Worm (Caenorhabditis elegans): ENCODE data around the gene pck-1.

Gene pck-1

ce11 chrIII:87183-87582, 21.1 kb upstream of the pck-1 start, which contains the start of the genes F54C4.4 and mrpl-40:
Gene F54C4.4 (minus strand): TSS chrIII:87381.
Gene mrpl-40 (plus strand): TSS chrIII:87559.
- TF ChIP-seq nhr-43 (tag; optimal IDR thresholded peaks at IDR 0.05; ENCODE audit: poor library complexity, severe bottlenecking) (peak; percentile 56), lin-39 (tag; optimal IDR thresholded peaks at IDR 0.05) (peak; percentile 50), nhr-23 (tag; optimal IDR thresholded peaks at IDR 0.05) (peak; percentile 65), fkh-10 (GFP tag; optimal IDR thresholded peaks at IDR 0.05) (peak; percentile 29), ceh-28 (tag; optimal IDR thresholded peaks at IDR 0.05) (peak; percentile 86), nhr-25 (tag; optimal IDR thresholded peaks at IDR 0.05) (peak; percentile 15), nhr-28 (tag; optimal IDR thresholded peaks at IDR 0.05) (no peak), egl-5 (tag; optimal IDR thresholded peaks at IDR 0.05) (no peak), eor-1 (tag; optimal IDR thresholded peaks at IDR 0.05) (no peak), ceh-16 (tag; optimal IDR thresholded peaks at IDR 0.05) (no peak), lin-15B (tag; optimal IDR thresholded peaks at IDR 0.05) (peak; percentile 55), ZK546.5 (tag; optimal IDR thresholded peaks at IDR 0.05) (no peak), daf-12 (tag; optimal IDR thresholded peaks at IDR 0.05) (no peak), fos-1 (tag; optimal IDR thresholded peaks at IDR 0.05) (no peak), nfya-1 (tag; optimal IDR thresholded peaks at IDR 0.05; ENCODE audit: insufficient read depth) (peak; percentile 82), elt-2 (tag; optimal IDR thresholded peaks at IDR 0.05) (peak; percentile 7), egl-27 (tag; optimal IDR thresholded peaks at IDR 0.05) (no peak), nhr-11 (tag; optimal IDR thresholded peaks at IDR 0.05) (no peak), pha-4 (tag; optimal IDR thresholded peaks at IDR 0.05) (peak; percentile 78), R02D3.7 (tag; optimal IDR thresholded peaks at IDR 0.05) (peak; percentile 97)

- TF ChIP-seq nhr-11 (tag; optimal IDR thresholded peaks at IDR 0.05) (no peak), pqm-1 (tag; optimal IDR thresholded peaks at IDR 0.05) (peak; percentile 43), nhr-67 (tag; optimal IDR thresholded peaks at IDR 0.05) (no peak), nhr-23 (tag; optimal IDR thresholded peaks at IDR 0.05) (peak; percentile 66), skn-1 (tag; optimal IDR thresholded peaks at IDR 0.05) (no peak), fkh-10 (GFP tag; optimal IDR thresholded peaks at IDR 0.05) (peak; percentile 21), elt-1 (tag; optimal IDR thresholded peaks at IDR 0.05) (no peak), fkh-2 (tag; optimal IDR thresholded peaks at IDR 0.05) (peak; percentile 44), nhr-25 (tag; optimal IDR thresholded peaks at IDR 0.05) (peak; percentile 17), nhr-43 (tag; optimal IDR thresholded peaks at IDR 0.05; ENCODE audit: poor library complexity, severe bottlenecking) (no peak), nhr-237 (tag; optimal IDR thresholded peaks at IDR 0.05) (no peak), snpc-4 (tag; optimal IDR thresholded peaks at IDR 0.05) (peak; percentile 51), tbx-2 (tag; optimal IDR thresholded peaks at IDR 0.05) (no peak), ceh-28 (tag; optimal IDR thresholded peaks at IDR 0.05) (peak; percentile 21), ztf-4 (tag; optimal IDR thresholded peaks at IDR 0.05) (no peak), egl-27 (tag; optimal IDR thresholded peaks at IDR 0.05) (no peak), lin-39 (tag; optimal IDR thresholded peaks at IDR 0.05) (peak; percentile 66), eor-1 (tag; optimal IDR thresholded peaks at IDR 0.05) (no peak), pha-4 (tag; optimal IDR thresholded peaks at IDR 0.05) (peak; percentile 82), egl-5 (tag; optimal IDR thresholded peaks at IDR 0.05) (peak; percentile 39), mml-1 (tag; optimal IDR thresholded peaks at IDR 0.05) (no peak), ceh-16 (tag; optimal IDR thresholded peaks at IDR 0.05) (no peak), hmg-11 (tag; optimal IDR thresholded peaks at IDR 0.05) (peak; percentile 87), nfya-1 (tag; optimal IDR thresholded peaks at IDR 0.05; ENCODE audit: insufficient read depth) (peak; percentile 82), lin-15B (tag; optimal IDR thresholded peaks at IDR 0.05) (peak; percentile 83), elt-2 (tag; optimal IDR thresholded peaks at IDR 0.05) (peak; percentile 23), R02D3.7 (tag; optimal IDR thresholded peaks at IDR 0.05) (peak; percentile 64)
These were observed 20.3 kb upstream of the pck-1 start, which contains the start of gene attf-3 for ce11 chrIII:86316-86715. Gene attf-3 (minus strand): TSS chrIII:86384.

- TF ChIP-seq zag-1 (tag; optimal IDR thresholded peaks at IDR 0.05): no peak
- TF ChIP-seq egl-5 (tag; optimal IDR thresholded peaks at IDR 0.05): no peak
- TF ChIP-seq nfya-1 (tag; optimal IDR thresholded peaks at IDR 0.05; ENCODE audit: insufficient read depth): peak; percentile 93
These were observed 18.3 kb upstream of the pck-1 start for ce11 chrIII:84372-84771.

ce11 chrIII:72078-72477, 6.0 kb upstream of the pck-1 start:
- TF ChIP-seq nhr-43 (tag; optimal IDR thresholded peaks at IDR 0.05; ENCODE audit: poor library complexity, severe bottlenecking) (no peak), nhr-76 (tag; optimal IDR thresholded peaks at IDR 0.05) (no peak), aly-2 (tag; optimal IDR thresholded peaks at IDR 0.05) (no peak), jun-1 (tag; optimal IDR thresholded peaks at IDR 0.05) (no peak), nhr-25 (tag; optimal IDR thresholded peaks at IDR 0.05) (no peak), mml-1 (tag; optimal IDR thresholded peaks at IDR 0.05) (no peak), ceh-82 (tag; optimal IDR thresholded peaks at IDR 0.05) (no peak)

Data from whole organism, L3 larva.